Fruit fly (Drosophila melanogaster): ENCODE results near the gene Xe7.
A peak's percentile ranks its signal among the peaks of the same experiment; 100 is the strongest.

Gene Xe7

dm6 chr3R:5668928-5669739, at the start of gene Xe7, which contains the start of gene Atg17:
Gene Xe7 (minus strand): TSS chr3R:5669334.
Gene Atg17 (plus strand): TSS chr3R:5669713.
- TF ChIP-seq pan (optimal IDR thresholded peaks at IDR 0.05) (no peak), psq (optimal IDR thresholded peaks at IDR 0.05) (no peak), EcR (GFP tag; optimal IDR thresholded peaks at IDR 0.05) (no peak), usp (GFP tag; optimal IDR thresholded peaks at IDR 0.05) (no peak), CG8478 (optimal IDR thresholded peaks at IDR 0.05) (no peak), Dll (optimal IDR thresholded peaks at IDR 0.05) (no peak)

DNA sequence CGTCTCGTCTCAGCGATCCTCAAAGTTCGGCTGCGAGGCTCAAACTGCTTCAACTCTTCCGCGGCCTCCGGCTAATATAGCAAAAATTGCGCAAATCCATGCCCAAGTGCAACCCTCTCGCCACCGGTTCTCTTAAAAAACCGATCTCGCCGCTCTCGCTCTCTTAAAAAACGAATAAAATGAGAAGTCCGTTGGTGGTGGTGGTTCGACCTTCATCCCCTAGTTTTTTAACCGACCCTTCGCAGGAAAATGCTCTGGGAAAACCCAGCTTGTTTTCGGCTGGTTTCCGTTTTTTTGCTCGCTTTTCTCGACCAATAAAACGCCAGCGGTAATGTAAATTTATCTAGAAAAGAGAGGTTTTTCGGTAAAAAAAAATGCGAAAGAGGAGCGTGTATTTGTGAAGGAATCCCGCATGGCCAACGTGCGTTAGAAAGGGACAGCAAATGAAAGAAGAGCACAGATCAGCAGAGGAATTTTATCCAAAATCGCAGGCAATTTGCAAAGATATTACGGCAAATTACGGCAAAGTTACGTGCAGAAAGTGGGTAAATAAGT, 47.7 kb upstream of the Xe7 start, which contains the start of gene cas:
Gene cas (minus strand): TSS at position 51 of the 555 bp plus-strand sequence.
- TF ChIP-seq Dll (optimal IDR thresholded peaks at IDR 0.05) (no peak), psq (optimal IDR thresholded peaks at IDR 0.05) (no peak), CG8478 (optimal IDR thresholded peaks at IDR 0.05) (no peak), usp (GFP tag; optimal IDR thresholded peaks at IDR 0.05) (no peak), pan (optimal IDR thresholded peaks at IDR 0.05) (no peak), EcR (GFP tag; optimal IDR thresholded peaks at IDR 0.05) (no peak)

- TF ChIP-seq Dll (optimal IDR thresholded peaks at IDR 0.05) (no peak), usp (GFP tag; optimal IDR thresholded peaks at IDR 0.05) (no peak), pan (optimal IDR thresholded peaks at IDR 0.05) (no peak), psq (optimal IDR thresholded peaks at IDR 0.05) (no peak), CG8478 (optimal IDR thresholded peaks at IDR 0.05) (no peak), EcR (GFP tag; optimal IDR thresholded peaks at IDR 0.05) (no peak)
Measured at dm6 chr3R:5705469-5706067, 36.4 kb upstream of the Xe7 start.

- no peak for TF ChIP-seq psq (optimal IDR thresholded peaks at IDR 0.05)
- TF ChIP-seq pan (optimal IDR thresholded peaks at IDR 0.05), result no peak
- TF ChIP-seq Dll (optimal IDR thresholded peaks at IDR 0.05), result no peak
- TF ChIP-seq EcR (GFP tag; optimal IDR thresholded peaks at IDR 0.05), result no peak
- TF ChIP-seq CG8478 (optimal IDR thresholded peaks at IDR 0.05), result no peak
- no peak for TF ChIP-seq usp (GFP tag; optimal IDR thresholded peaks at IDR 0.05)
Measured at dm6 chr3R:5704982-5705381, 35.8 kb upstream of the Xe7 start.

DNA sequence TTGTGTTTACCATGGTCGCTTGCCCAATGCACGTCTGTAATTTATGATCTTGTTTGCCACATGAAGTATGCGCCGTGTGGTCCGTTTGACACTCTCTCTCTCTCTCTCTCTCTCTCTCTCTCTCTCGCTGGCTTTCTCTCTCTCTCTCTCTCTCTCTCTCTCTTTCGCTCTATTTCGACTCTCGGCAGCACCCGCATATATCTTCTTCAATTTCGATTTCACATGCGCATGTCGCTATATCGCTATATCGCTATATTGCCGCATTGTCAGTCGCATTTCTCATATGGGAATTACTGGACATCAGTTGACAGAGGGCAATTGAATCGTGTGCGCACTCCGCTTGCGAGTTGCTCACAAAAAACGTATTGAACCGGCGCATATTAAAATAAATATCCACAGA, 32.0 kb upstream of the Xe7 start:
- TF ChIP-seq usp (GFP tag; optimal IDR thresholded peaks at IDR 0.05) (no peak), psq (optimal IDR thresholded peaks at IDR 0.05) (no peak), Dll (optimal IDR thresholded peaks at IDR 0.05) (peak; percentile 74), pan (optimal IDR thresholded peaks at IDR 0.05) (no peak)

DNA sequence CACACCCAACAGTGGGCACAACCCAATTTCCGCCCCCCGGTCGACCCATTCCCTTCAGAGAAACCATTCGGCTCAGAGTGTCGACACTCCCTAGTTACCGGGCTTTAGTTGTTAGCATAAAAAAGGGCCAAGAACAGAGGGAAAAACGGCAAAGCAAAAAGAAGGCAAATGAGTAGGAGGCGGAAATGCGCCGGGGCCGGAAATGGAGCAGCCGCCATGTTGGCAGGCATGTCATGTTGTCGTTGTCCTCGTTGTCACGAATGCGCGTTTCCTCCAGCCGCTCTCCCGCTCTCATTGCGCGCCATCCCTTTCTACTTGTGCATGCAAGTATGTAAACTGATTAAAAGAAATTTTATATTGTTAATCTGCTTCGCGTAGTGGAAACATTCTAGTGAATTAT, 27.2 kb upstream of the Xe7 start:
- TF ChIP-seq Dll (optimal IDR thresholded peaks at IDR 0.05) (no peak), usp (GFP tag; optimal IDR thresholded peaks at IDR 0.05) (no peak), CG8478 (optimal IDR thresholded peaks at IDR 0.05) (no peak), EcR (GFP tag; optimal IDR thresholded peaks at IDR 0.05) (no peak), psq (optimal IDR thresholded peaks at IDR 0.05) (no peak), pan (optimal IDR thresholded peaks at IDR 0.05) (no peak)

DNA sequence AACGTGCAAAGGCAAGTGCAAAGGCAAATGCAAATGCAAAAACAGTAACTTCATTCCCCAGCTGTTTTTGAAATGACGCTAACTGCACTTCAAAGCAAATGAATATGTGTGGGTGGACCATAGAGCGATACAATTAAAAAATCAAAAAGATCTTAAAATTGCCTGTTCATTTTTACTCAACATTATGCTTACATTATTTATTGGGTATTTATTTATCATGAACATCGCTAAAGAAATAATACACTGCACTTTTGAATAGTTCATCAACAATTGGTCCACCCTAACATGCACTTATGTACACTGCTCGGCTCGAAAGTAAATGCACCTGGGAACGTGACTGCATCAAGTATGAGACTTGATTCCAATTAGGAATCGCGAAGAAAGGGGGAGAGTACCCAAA, 25.3 kb upstream of the Xe7 start:
- TF ChIP-seq psq (optimal IDR thresholded peaks at IDR 0.05) (no peak), Dll (optimal IDR thresholded peaks at IDR 0.05) (no peak), usp (GFP tag; optimal IDR thresholded peaks at IDR 0.05) (no peak), EcR (GFP tag; optimal IDR thresholded peaks at IDR 0.05) (no peak), CG8478 (optimal IDR thresholded peaks at IDR 0.05) (no peak), pan (optimal IDR thresholded peaks at IDR 0.05) (no peak)

- no peak for TF ChIP-seq CG8478 (optimal IDR thresholded peaks at IDR 0.05)
- no peak for TF ChIP-seq psq (optimal IDR thresholded peaks at IDR 0.05)
- no peak for TF ChIP-seq EcR (GFP tag; optimal IDR thresholded peaks at IDR 0.05)
- TF ChIP-seq Dll (optimal IDR thresholded peaks at IDR 0.05), result no peak
- no peak for TF ChIP-seq pan (optimal IDR thresholded peaks at IDR 0.05)
- no peak for TF ChIP-seq usp (GFP tag; optimal IDR thresholded peaks at IDR 0.05)
Measured at dm6 chr3R:5693186-5693585, 24.1 kb upstream of the Xe7 start, which contains the start of gene CG2104. Gene CG2104 (minus strand): TSS chr3R:5693286.

DNA sequence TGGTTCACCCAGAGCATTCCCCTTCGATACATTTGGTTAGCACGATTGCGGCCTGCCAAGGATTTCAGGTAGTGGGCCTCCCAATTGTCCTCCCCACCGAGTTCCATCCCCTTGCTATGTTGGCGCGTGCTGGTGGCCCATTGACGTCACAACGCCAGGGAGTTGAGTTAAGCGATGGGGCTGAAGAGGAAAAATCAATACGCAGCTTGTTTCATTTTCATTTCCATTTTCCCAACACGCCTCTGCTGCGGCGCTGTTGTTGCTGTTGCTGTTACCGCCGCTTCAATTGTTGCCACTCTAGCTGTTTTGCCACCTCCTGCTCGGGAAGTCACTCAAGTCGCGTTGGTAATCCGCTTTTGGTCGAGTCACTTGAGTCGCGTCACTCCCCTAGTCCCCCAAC, 21.9 kb upstream of the Xe7 start:
- TF ChIP-seq pan (optimal IDR thresholded peaks at IDR 0.05) (no peak), CG8478 (optimal IDR thresholded peaks at IDR 0.05) (no peak), usp (GFP tag; optimal IDR thresholded peaks at IDR 0.05) (no peak), EcR (GFP tag; optimal IDR thresholded peaks at IDR 0.05) (no peak), Dll (optimal IDR thresholded peaks at IDR 0.05) (no peak), psq (optimal IDR thresholded peaks at IDR 0.05) (no peak)

DNA sequence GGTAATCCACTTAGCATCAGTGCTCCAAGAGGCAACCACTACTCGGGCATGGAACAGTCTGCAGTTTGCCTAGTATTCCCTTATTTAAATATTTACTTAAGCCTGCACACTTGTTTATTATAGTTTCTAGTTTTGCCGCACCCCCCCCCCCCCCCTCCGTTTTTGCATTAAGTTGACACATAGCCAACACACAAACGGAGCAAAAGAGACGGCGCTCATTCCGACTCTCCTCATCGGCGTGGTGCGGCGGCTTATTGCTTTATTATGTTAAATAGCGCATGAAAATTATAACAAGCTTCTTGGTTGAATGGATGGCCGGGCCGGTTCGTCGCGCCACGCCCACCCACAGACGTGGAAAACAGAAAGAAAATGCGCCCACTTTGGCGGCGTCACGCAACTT, 20.5 kb upstream of the Xe7 start:
- TF ChIP-seq Dll (optimal IDR thresholded peaks at IDR 0.05), result no peak
- TF ChIP-seq pan (optimal IDR thresholded peaks at IDR 0.05), result no peak
- no peak for TF ChIP-seq EcR (GFP tag; optimal IDR thresholded peaks at IDR 0.05)
- no peak for TF ChIP-seq CG8478 (optimal IDR thresholded peaks at IDR 0.05)
- TF ChIP-seq usp (GFP tag; optimal IDR thresholded peaks at IDR 0.05), result no peak
- TF ChIP-seq psq (optimal IDR thresholded peaks at IDR 0.05), result no peak

- no peak for TF ChIP-seq Dll (optimal IDR thresholded peaks at IDR 0.05)
- TF ChIP-seq EcR (GFP tag; optimal IDR thresholded peaks at IDR 0.05), result no peak
- TF ChIP-seq psq (optimal IDR thresholded peaks at IDR 0.05), result no peak
- TF ChIP-seq usp (GFP tag; optimal IDR thresholded peaks at IDR 0.05), result no peak
- TF ChIP-seq CG8478 (optimal IDR thresholded peaks at IDR 0.05), result no peak
- TF ChIP-seq pan (optimal IDR thresholded peaks at IDR 0.05), result no peak
Measured at dm6 chr3R:5686049-5686757, 17.1 kb upstream of the Xe7 start.

Data from whole organism.